Worm (Caenorhabditis elegans): ENCODE results near the gene hyl-2.
A peak's percentile ranks its signal among the peaks of the same experiment; 100 is the strongest.

- TF ChIP-seq zag-1 (tag; optimal IDR thresholded peaks at IDR 0.05) (no peak), ztf-11 (tag; optimal IDR thresholded peaks at IDR 0.05) (no peak), php-3 (GFP tag; IDR thresholded peaks at IDR 0.05) (no peak), fkh-10 (GFP tag; optimal IDR thresholded peaks at IDR 0.05) (no peak), nhr-11 (tag; optimal IDR thresholded peaks at IDR 0.05) (peak; percentile 10), egl-27 (tag; optimal IDR thresholded peaks at IDR 0.05) (no peak), arid-1 (GFP tag; conservative IDR thresholded peaks at IDR 0.05) (no peak), lin-13 (GFP tag; optimal IDR thresholded peaks at IDR 0.05) (peak; percentile 7), lin-29 (GFP tag; IDR thresholded peaks at IDR 0.05) (no peak), ama-1 (optimal IDR thresholded peaks at IDR 0.05) (no peak), nhr-28 (tag; optimal IDR thresholded peaks at IDR 0.05) (peak; percentile 5), hmg-1.1 (GFP tag; IDR thresholded peaks at IDR 0.05) (peak; percentile 30; the same call in 1 of the 2 replicates), duxl-1 (tag; optimal IDR thresholded peaks at IDR 0.05; ENCODE audit: poor library complexity) (no peak)
Measured at ce11 chrX:4699411-4700050, at the start of gene hyl-2.

All from whole organism, L4 larva.